Fruit fly (Drosophila melanogaster) whole organism, pupa: Measurements from ENCODE around the gene alphaSnap.

Experiments
- CG10348 ChIP-seq: fragments of 200-800 bp; sonication (Bioruptor generic); IDR thresholded peaks from 2 replicates; pipeline ENCODE4 v1.3.6; 2022; ENCODE audit warnings: missing biosample characterization, missing genetic modification characterization
- CG12605 ChIP-seq: fragments of 200-800 bp; sonication (Bioruptor generic); IDR thresholded peaks from 2 replicates; pipeline ENCODE4 v1.3.6; 2022; ENCODE audit warnings: missing biosample characterization, missing genetic modification characterization
- CG13204 ChIP-seq: fragments of 200-800 bp; sonication (Bioruptor generic); optimal IDR thresholded peaks from 2 replicates; lab custom pipeline; 2018; ENCODE audit warnings: missing biosample characterization, mild to moderate bottlenecking, missing genetic modification characterization, moderate library complexity
- CG17806 ChIP-seq: fragments of 200-800 bp; sonication (Bioruptor generic); optimal IDR thresholded peaks from 2 replicates; lab custom pipeline; 2018; ENCODE audit warnings: missing biosample characterization, mild to moderate bottlenecking, missing genetic modification characterization, moderate library complexity
- CG34367 ChIP-seq: fragments of 200-800 bp; sonication (Bioruptor generic); optimal IDR thresholded peaks from 2 replicates; lab custom pipeline; 2018; ENCODE audit warnings: missing biosample characterization, mild to moderate bottlenecking, missing genetic modification characterization
- CG8159 ChIP-seq: fragments of 200-800 bp; sonication (Bioruptor generic); optimal IDR thresholded peaks from 3 replicates; lab custom pipeline; 2018; ENCODE audit warnings: missing biosample characterization, mild to moderate bottlenecking, missing genetic modification characterization, moderate library complexity
- CG8301 ChIP-seq: fragments of 200-800 bp; sonication (Bioruptor generic); optimal IDR thresholded peaks from 2 replicates; lab custom pipeline; 2018; ENCODE audit warnings: missing biosample characterization, mild to moderate bottlenecking, missing genetic modification characterization
- EcR ChIP-seq: fragments of 200-800 bp; sonication (Bioruptor generic); optimal IDR thresholded peaks from 3 replicates; lab custom pipeline; 2019; ENCODE audit warnings: missing biosample characterization, missing genetic modification characterization, mild to moderate bottlenecking, moderate library complexity, missing genetic modification reagents
- Snoo ChIP-seq: fragments of 200-800 bp; sonication (Bioruptor generic); optimal IDR thresholded peaks from 3 replicates; lab custom pipeline; 2017; ENCODE audit warnings: missing biosample characterization, mild to moderate bottlenecking, missing genetic modification characterization, inconsistent platforms
- rn ChIP-seq: fragments of 200-800 bp; sonication (Bioruptor generic); IDR thresholded peaks from 2 replicates; pipeline ENCODE4 v1.3.6; 2022; ENCODE audit warnings: missing biosample characterization, missing genetic modification characterization

DNA sequence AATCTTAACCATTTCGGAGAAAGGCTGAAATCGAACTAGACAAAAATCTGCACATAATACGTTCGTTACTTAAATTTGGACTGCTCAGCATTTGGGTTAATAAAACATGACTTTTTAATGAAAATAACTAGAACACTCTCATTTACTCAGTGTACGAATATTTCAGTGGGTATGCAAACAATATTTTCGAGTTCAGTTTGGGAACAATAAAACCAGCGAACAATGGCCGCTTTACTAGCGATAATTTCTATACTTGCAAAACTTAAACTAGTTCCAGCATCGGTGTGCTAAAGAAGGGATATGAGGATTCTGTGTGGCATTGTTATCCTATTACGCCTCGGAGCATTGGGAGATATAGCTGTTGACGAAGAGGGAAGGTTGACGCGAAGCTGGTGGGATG is 44.8 kb downstream of the alphaSnap start, which contains the start of gene CG5665:
- no peak for TF ChIP-seq CG13204 (GFP tag; lab: Kevin White, UChicago)
- TF ChIP-seq rn, result no peak
- no peak for TF ChIP-seq Snoo (tag; lab: Kevin White, UChicago)
- TF ChIP-seq CG8159 (tag; lab: Kevin White, UChicago), result no peak
- TF ChIP-seq CG10348 (GFP tag; lab: Robert Waterston, UW), result no peak
- no peak for TF ChIP-seq CG12605 (GFP tag; lab: Robert Waterston, UW)
- no peak for TF ChIP-seq CG8301
- TF ChIP-seq EcR (GFP tag; lab: Kevin White, UChicago), result no peak
- TF ChIP-seq CG17806 (tag; lab: Kevin White, UChicago), result no peak
- no peak for TF ChIP-seq CG34367 (tag; lab: Kevin White, UChicago)
